Fruit fly (Drosophila melanogaster) whole organism: ENCODE measurements around the gene Hat1.

Source experiments
- Dll ChIP-seq: fragments of >200 bp; optimal IDR thresholded peaks from 2 replicates; lab custom pipeline; 2017
- pan ChIP-seq: fragments of >200 bp; optimal IDR thresholded peaks from 2 replicates; lab custom pipeline; 2017

DNA sequence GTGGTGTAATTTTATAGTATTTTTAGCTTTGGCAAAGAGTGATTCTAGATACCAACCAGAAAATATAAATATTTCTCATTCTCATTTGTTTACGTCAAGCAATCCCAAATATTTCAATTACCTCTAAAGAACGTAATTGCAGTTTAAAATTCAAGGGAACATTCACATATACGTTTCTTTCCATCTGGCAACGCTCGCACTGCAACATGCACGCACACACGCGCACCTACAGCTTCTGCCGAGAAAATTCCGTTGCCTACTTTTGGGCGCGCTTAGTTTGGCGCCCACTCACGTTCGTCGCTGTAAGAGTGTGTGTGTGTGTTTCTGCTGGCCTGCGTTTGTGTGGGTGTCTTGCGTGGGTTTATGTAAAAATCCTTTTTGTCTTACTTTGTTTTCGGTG, 16.8 kb downstream of the Hat1 start:
- no peak for TF ChIP-seq pan (lab: Kevin White, UChicago)
- no peak for TF ChIP-seq Dll
